Fruit fly (Drosophila melanogaster) whole organism, prepupa: ENCODE measurements around the gene CG15646.

Experiments used
- CG10669 ChIP-seq: fragments of 200-800 bp; sonication (Bioruptor generic); optimal IDR thresholded peaks from 3 replicates; lab custom pipeline; 2018; ENCODE audit warnings: missing biosample characterization, mild to moderate bottlenecking, missing genetic modification characterization, moderate library complexity
- CG11294 ChIP-seq: fragments of 200-800 bp; sonication (Bioruptor generic); IDR thresholded peaks from 2 replicates; pipeline ENCODE4 v1.3.6; 2022; ENCODE audit warnings: missing biosample characterization, missing genetic modification characterization
- CG11902 ChIP-seq: fragments of 200-800 bp; sonication (Bioruptor generic); optimal IDR thresholded peaks from 3 replicates; lab custom pipeline; 2016; ENCODE audit warnings: missing biosample characterization, missing genetic modification characterization
- CG6808 ChIP-seq: fragments of 200-800 bp; sonication (Bioruptor generic); optimal IDR thresholded peaks from 3 replicates; lab custom pipeline; 2017; ENCODE audit warnings: missing biosample characterization, missing genetic modification characterization, mild to moderate bottlenecking, moderate library complexity, missing genetic modification reagents
- Eip75B ChIP-seq: fragments of 200-800 bp; sonication (Bioruptor generic); optimal IDR thresholded peaks from 3 replicates; lab custom pipeline; 2016; ENCODE audit warnings: missing biosample characterization, missing genetic modification characterization
- Gug ChIP-seq: fragments of 200-800 bp; sonication (Bioruptor generic); IDR thresholded peaks from 2 replicates; pipeline ENCODE4 v1.3.6; 2022; ENCODE audit warnings: missing biosample characterization, missing genetic modification characterization
- Hr38 ChIP-seq: sonication (Bioruptor generic); optimal IDR thresholded peaks from 2 replicates; lab custom pipeline; 2016; ENCODE audit warnings: missing biosample characterization, missing genetic modification characterization
- Met ChIP-seq: fragments of 200-800 bp; sonication (Bioruptor generic); optimal IDR thresholded peaks from 3 replicates; lab custom pipeline; 2016; ENCODE audit warnings: missing biosample characterization, missing genetic modification characterization
- lz ChIP-seq: fragments of 200-800 bp; sonication (Bioruptor generic); optimal IDR thresholded peaks from 3 replicates; lab custom pipeline; 2016; ENCODE audit warnings: missing biosample characterization, missing genetic modification characterization
- ss ChIP-seq, 2 experiments: fragments of 200-800 bp; sonication (Bioruptor generic); optimal IDR thresholded peaks; 2 replicates in 1 of 2; 3 replicates in 1 of 2; lab custom pipeline; 2017 to 2018; ENCODE audit warnings: mild to moderate bottlenecking in 2 of 2, missing biosample characterization in 2 of 2, missing genetic modification characterization in 2 of 2, moderate library complexity in 1 of 2
- svp ChIP-seq: fragments of 200-800 bp; sonication (Bioruptor generic); peaks from one replicate; lab custom pipeline; 2016; ENCODE audit warnings: missing biosample characterization, missing genetic modification characterization

dm6 chrX:15643210-15643609 lies 27.6 kb downstream of the CG15646 start:
- no peak for TF ChIP-seq lz (GFP tag; lab: Kevin White, UChicago)
- TF ChIP-seq Eip75B, result no peak
- TF ChIP-seq CG6808, result no peak
- no peak for TF ChIP-seq CG10669 (GFP tag; lab: Kevin White, UChicago)
- no peak for TF ChIP-seq CG11294 (GFP tag; lab: Robert Waterston, UW)
- no peak for TF ChIP-seq svp (GFP tag; lab: Kevin White, UChicago)
- TF ChIP-seq CG11902 (GFP tag; lab: Kevin White, UChicago), result no peak
- no peak for TF ChIP-seq Hr38 (GFP tag; lab: Kevin White, UChicago)
- TF ChIP-seq Met (GFP tag; lab: Kevin White, UChicago), result no peak
- TF ChIP-seq Gug (GFP tag; lab: Robert Waterston, UW), result no peak
- TF ChIP-seq ss (GFP tag; optimal IDR thresholded peaks at IDR 0.05; lab: Kevin White, UChicago), result no peak
